Fruit fly (Drosophila melanogaster): ENCODE data around the gene CG31668.

DNA sequence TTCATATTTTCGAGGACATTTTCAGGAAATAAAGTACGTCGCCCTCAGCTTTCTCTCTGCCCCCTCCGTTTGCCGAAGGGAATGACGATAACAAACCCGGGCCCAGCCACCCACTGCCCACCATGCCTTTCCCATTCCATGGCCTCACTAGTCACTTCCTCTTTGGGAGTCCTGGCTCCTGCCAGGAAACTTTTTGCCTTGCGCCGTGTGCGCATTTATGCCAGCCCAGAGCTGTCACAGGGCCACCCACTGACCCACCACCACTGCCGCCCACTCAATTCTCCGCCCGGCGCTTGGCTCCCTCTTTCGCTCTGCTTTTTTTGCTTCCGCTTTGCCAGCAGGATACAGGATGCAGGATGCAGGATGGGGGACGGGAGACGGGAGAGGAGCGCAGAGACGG, 18.6 kb downstream of the CG31668 start:
- TF ChIP-seq Lpt (GFP tag; optimal IDR thresholded peaks at IDR 0.05): no peak
- TF ChIP-seq CG9139 (GFP tag; optimal IDR thresholded peaks at IDR 0.05): no peak
- TF ChIP-seq achi (GFP tag; optimal IDR thresholded peaks at IDR 0.05): no peak
- no peak for TF ChIP-seq cyc (GFP tag; optimal IDR thresholded peaks at IDR 0.05)
- TF ChIP-seq CG1621 (tag; optimal IDR thresholded peaks at IDR 0.05): no peak
- TF ChIP-seq Sox102F (GFP tag; optimal IDR thresholded peaks at IDR 0.05): no peak
